Fruit fly (Drosophila melanogaster) whole organism, embryonic: ENCODE results near the gene SecS.
A peak's percentile ranks its signal among the peaks of the same experiment; 100 is the strongest.

ENCODE experiments used
- ATbp ChIP-seq: fragments of 200-800 bp; sonication (Bioruptor generic); optimal IDR thresholded peaks from 2 replicates; lab custom pipeline; 2017; ENCODE audit warnings: missing biosample characterization, mild to moderate bottlenecking, missing genetic modification characterization, missing genetic modification reagents
- CG10431 ChIP-seq: fragments of 200-800 bp; sonication (Bioruptor generic); optimal IDR thresholded peaks from 3 replicates; lab custom pipeline; 2018; ENCODE audit warnings: missing biosample characterization, mild to moderate bottlenecking, missing genetic modification characterization
- CG11398 ChIP-seq: fragments of 200-800 bp; sonication (Bioruptor generic); optimal IDR thresholded peaks from 2 replicates; lab custom pipeline; 2016; ENCODE audit warnings: missing biosample characterization, missing genetic modification characterization
- CG11695 ChIP-seq: fragments of 200-800 bp; sonication (Bioruptor generic); IDR thresholded peaks from 3 replicates; pipeline ENCODE4 v1.3.6; 2022; ENCODE audit warnings: missing biosample characterization, missing genetic modification characterization
- CG12659 ChIP-seq: fragments of 200-800 bp; sonication (Bioruptor generic); optimal IDR thresholded peaks from 3 replicates; lab custom pipeline; 2017; ENCODE audit warnings: mild to moderate bottlenecking, missing biosample characterization, missing genetic modification reagents, missing genetic modification characterization
- CG12942 ChIP-seq: fragments of 200-800 bp; sonication (Bioruptor generic); optimal IDR thresholded peaks from 3 replicates; lab custom pipeline; 2016; ENCODE audit warnings: missing biosample characterization, missing genetic modification characterization
- CG14050 ChIP-seq: fragments of 200-800 bp; sonication (Bioruptor generic); IDR thresholded peaks from 3 replicates; pipeline ENCODE4 v1.3.6; 2022; ENCODE audit warnings: missing biosample characterization, missing genetic modification characterization
- CG14965 ChIP-seq: fragments of 200-800 bp; sonication (Bioruptor generic); optimal IDR thresholded peaks from 2 replicates; lab custom pipeline; 2016; ENCODE audit warnings: missing biosample characterization, missing genetic modification characterization, borderline replicate concordance
- CG15073 ChIP-seq: fragments of 200-800 bp; sonication (Bioruptor generic); optimal IDR thresholded peaks from 2 replicates; lab custom pipeline; 2016; ENCODE audit warnings: missing biosample characterization, missing genetic modification characterization
- CG15479 ChIP-seq: fragments of 200-800 bp; sonication (Bioruptor generic); optimal IDR thresholded peaks from 3 replicates; lab custom pipeline; 2019; ENCODE audit warnings: missing biosample characterization, mild to moderate bottlenecking, missing genetic modification characterization, moderate library complexity
- CG1603 ChIP-seq: fragments of 200-800 bp; sonication (Bioruptor generic); optimal IDR thresholded peaks from 2 replicates; lab custom pipeline; 2019; ENCODE audit warnings: missing biosample characterization, mild to moderate bottlenecking, missing genetic modification characterization, moderate library complexity
- CG1647 ChIP-seq: fragments of 200-800 bp; sonication (Bioruptor generic); optimal IDR thresholded peaks from 3 replicates; lab custom pipeline; 2016; ENCODE audit warnings: missing biosample characterization, missing genetic modification characterization
- CG16813 ChIP-seq: fragments of 200-800 bp; sonication (Bioruptor generic); IDR thresholded peaks from 3 replicates; pipeline ENCODE4 v1.3.6; 2022; ENCODE audit warnings: missing biosample characterization, missing genetic modification characterization; ENCODE audit not compliant: partially characterized antibody
- CG17361 ChIP-seq: fragments of 200-800 bp; sonication (Bioruptor generic); IDR thresholded peaks from 3 replicates; pipeline ENCODE4 v1.3.6; 2022; ENCODE audit warnings: missing biosample characterization, missing genetic modification characterization
- CG18619 ChIP-seq: fragments of 200-800 bp; sonication (Bioruptor generic); optimal IDR thresholded peaks from 3 replicates; lab custom pipeline; 2017; ENCODE audit warnings: missing biosample characterization, mild to moderate bottlenecking, missing genetic modification characterization
- CG2712 ChIP-seq: fragments of 200-800 bp; optimal IDR thresholded peaks from 3 replicates; lab custom pipeline; 2019; ENCODE audit warnings: missing biosample characterization, mild to moderate bottlenecking, missing genetic modification characterization, moderate library complexity
- CG31224 ChIP-seq: fragments of 200-800 bp; sonication (Bioruptor generic); IDR thresholded peaks from 2 replicates; pipeline ENCODE4 v1.3.6; 2022; ENCODE audit warnings: missing biosample characterization, missing genetic modification characterization
- CG3726 ChIP-seq: fragments of 200-800 bp; sonication (Bioruptor generic); IDR thresholded peaks from 3 replicates; pipeline ENCODE4, ENCODE4 v1.3.6; 2022; ENCODE audit warnings: missing biosample characterization, missing genetic modification characterization
- CG3995 ChIP-seq: fragments of 200-800 bp; sonication (Bioruptor generic); optimal IDR thresholded peaks from 3 replicates; lab custom pipeline; 2016; ENCODE audit warnings: missing biosample characterization, missing genetic modification characterization
- CG6689 ChIP-seq: fragments of 200-800 bp; sonication (Bioruptor generic); IDR thresholded peaks from 2 replicates; pipeline ENCODE4 v1.3.6; 2022; ENCODE audit warnings: missing biosample characterization, missing genetic modification characterization
- CG7839 ChIP-seq: fragments of 200-800 bp; sonication (Bioruptor generic); optimal IDR thresholded peaks from 3 replicates; lab custom pipeline; 2018; ENCODE audit warnings: missing biosample characterization, mild to moderate bottlenecking, missing genetic modification characterization, moderate library complexity
- CG8924 ChIP-seq: fragments of 200-800 bp; optimal IDR thresholded peaks from 3 replicates; lab custom pipeline; 2019; ENCODE audit warnings: missing biosample characterization, mild to moderate bottlenecking, missing genetic modification characterization, moderate library complexity
- CG9609 ChIP-seq: fragments of 200-800 bp; sonication (Bioruptor generic); optimal IDR thresholded peaks from 3 replicates; lab custom pipeline; 2016; ENCODE audit warnings: missing biosample characterization, missing genetic modification characterization
- E2f2 ChIP-seq: fragments of 200-800 bp; sonication (Bioruptor generic); IDR thresholded peaks from 2 replicates; pipeline ENCODE4 v1.3.6; 2022; ENCODE audit warnings: missing biosample characterization, missing genetic modification characterization
- Elba2 ChIP-seq: fragments of 200-800 bp; sonication (Bioruptor generic); optimal IDR thresholded peaks from 3 replicates; lab custom pipeline; 2016; ENCODE audit warnings: missing biosample characterization, missing genetic modification characterization
- Ets97D ChIP-seq: fragments of 200-800 bp; sonication (Bioruptor generic); optimal IDR thresholded peaks from 3 replicates; lab custom pipeline; 2016; ENCODE audit warnings: missing biosample characterization, missing genetic modification characterization
- Fer2 ChIP-seq: fragments of 200-800 bp; sonication (Bioruptor generic); optimal IDR thresholded peaks from 2 replicates; lab custom pipeline; 2018; ENCODE audit warnings: missing biosample characterization, mild to moderate bottlenecking, missing genetic modification characterization, moderate library complexity
- Fer3 ChIP-seq: fragments of 200-800 bp; sonication (Bioruptor generic); optimal IDR thresholded peaks from 2 replicates; lab custom pipeline; 2018; ENCODE audit warnings: missing biosample characterization, mild to moderate bottlenecking, missing genetic modification characterization, moderate library complexity
- HLH54F ChIP-seq: fragments of 200-800 bp; sonication (Bioruptor generic); optimal IDR thresholded peaks from 3 replicates; lab custom pipeline; 2016; ENCODE audit warnings: missing biosample characterization, missing genetic modification characterization
- Hand ChIP-seq: fragments of 200-800 bp; sonication (Bioruptor generic); optimal IDR thresholded peaks from 2 replicates; lab custom pipeline; 2017; ENCODE audit warnings: mild to moderate bottlenecking, missing biosample characterization, missing genetic modification reagents, missing genetic modification characterization
- Hsf ChIP-seq: fragments of 200-800 bp; sonication (Bioruptor generic); optimal IDR thresholded peaks from 3 replicates; lab custom pipeline; 2016; ENCODE audit warnings: missing biosample characterization, missing genetic modification characterization
- Oli ChIP-seq: fragments of 200-800 bp; sonication (Bioruptor generic); optimal IDR thresholded peaks from 2 replicates; lab custom pipeline; 2018; ENCODE audit warnings: missing biosample characterization, mild to moderate bottlenecking, missing genetic modification characterization, moderate library complexity
- Taf1 ChIP-seq: fragments of 200-800 bp; sonication (Bioruptor generic); IDR thresholded peaks from 2 replicates; pipeline ENCODE4 v1.3.6; 2022; ENCODE audit warnings: missing biosample characterization, missing genetic modification characterization
- ap ChIP-seq: fragments of 200-800 bp; sonication (Bioruptor generic); IDR thresholded peaks from 2 replicates; pipeline ENCODE4 v1.3.6; 2022; ENCODE audit warnings: missing biosample characterization, missing genetic modification characterization
- cwo ChIP-seq: fragments of 200-800 bp; sonication (Bioruptor generic); optimal IDR thresholded peaks from 3 replicates; lab custom pipeline; 2017; ENCODE audit warnings: missing biosample characterization, missing genetic modification characterization, mild to moderate bottlenecking, moderate library complexity, missing genetic modification reagents
- dmrt99B ChIP-seq: fragments of 200-800 bp; sonication (Bioruptor generic); optimal IDR thresholded peaks from 2 replicates; lab custom pipeline; 2018; ENCODE audit warnings: missing biosample characterization, mild to moderate bottlenecking, missing genetic modification characterization, moderate library complexity
- dpn ChIP-seq, 2 experiments: fragments of 200-800 bp; sonication (Bioruptor generic); optimal IDR thresholded peaks; 3 replicates each; lab custom pipeline; 2016; ENCODE audit warnings: missing biosample characterization in 2 of 2, missing genetic modification characterization in 2 of 2
- ems ChIP-seq: fragments of 200-800 bp; sonication (Bioruptor generic); optimal IDR thresholded peaks from 3 replicates; lab custom pipeline; 2016; ENCODE audit warnings: missing biosample characterization, missing genetic modification characterization
- esg ChIP-seq: fragments of 200-800 bp; sonication (Bioruptor generic); conservative IDR thresholded peaks from 2 replicates; pipeline ENCODE4 v1.3.6; 2022; ENCODE audit warnings: missing biosample characterization, missing genetic modification characterization
- gce ChIP-seq: fragments of 200-800 bp; sonication (Bioruptor generic); IDR thresholded peaks from 3 replicates; pipeline ENCODE4 v1.3.6; 2022; ENCODE audit warnings: missing biosample characterization, missing genetic modification characterization
- jigr1 ChIP-seq: fragments of 200-800 bp; sonication (Bioruptor generic); IDR thresholded peaks from 3 replicates; pipeline ENCODE4 v1.3.6; 2022; ENCODE audit warnings: missing biosample characterization, missing genetic modification characterization
- lmd ChIP-seq: fragments of 200-800 bp; sonication (Bioruptor generic); IDR thresholded peaks from 2 replicates; pipeline ENCODE4 v1.3.6; 2022; ENCODE audit warnings: missing biosample characterization, missing genetic modification characterization
- ranshi ChIP-seq: fragments of 200-800 bp; sonication (Bioruptor generic); IDR thresholded peaks from 2 replicates; pipeline ENCODE4 v1.3.6; 2022; ENCODE audit warnings: missing biosample characterization, missing genetic modification characterization
- seq ChIP-seq: fragments of 200-800 bp; sonication (Bioruptor generic); IDR thresholded peaks from 2 replicates; pipeline ENCODE4 v1.3.6; 2022; ENCODE audit warnings: missing biosample characterization, missing genetic modification characterization
- sr ChIP-seq: fragments of 200-800 bp; sonication (Bioruptor generic); IDR thresholded peaks from 3 replicates; pipeline ENCODE4 v1.3.6; 2022; ENCODE audit warnings: missing biosample characterization, missing genetic modification characterization
- stwl ChIP-seq: fragments of 200-800 bp; sonication (Bioruptor generic); optimal IDR thresholded peaks from 3 replicates; lab custom pipeline; 2018; ENCODE audit warnings: missing biosample characterization, mild to moderate bottlenecking, missing genetic modification characterization, moderate library complexity
- tap ChIP-seq: fragments of 200-800 bp; optimal IDR thresholded peaks from 3 replicates; lab custom pipeline; 2019; ENCODE audit warnings: missing biosample characterization, mild to moderate bottlenecking, missing genetic modification characterization, moderate library complexity
- tio ChIP-seq: fragments of 200-800 bp; sonication (Bioruptor generic); optimal IDR thresholded peaks from 2 replicates; lab custom pipeline; 2017; ENCODE audit warnings: missing biosample characterization, missing genetic modification characterization, inconsistent platforms
- vfl ChIP-seq: fragments of 200-800 bp; sonication (Bioruptor generic); optimal IDR thresholded peaks from 2 replicates; lab custom pipeline; 2016; ENCODE audit warnings: missing biosample characterization, missing genetic modification characterization
- zfh2 ChIP-seq: fragments of 200-800 bp; sonication (Bioruptor generic); optimal IDR thresholded peaks from 2 replicates; lab custom pipeline; 2016; ENCODE audit warnings: missing biosample characterization, missing genetic modification characterization

The SecS gene

dm6 chr3R:5624115-5624878, 23.1 kb downstream of the SecS start, which contains the start of the genes Dph4, Spec2 and RpL13A (continued):
- no peak for TF ChIP-seq lmd
- peak; percentile 92 for TF ChIP-seq Fer3 (tag; lab: Kevin White, UChicago)
- peak; percentile 82 for TF ChIP-seq CG1647 (GFP tag; lab: Kevin White, UChicago)
- no peak for TF ChIP-seq Taf1
- TF ChIP-seq CG2712 (tag; lab: Kevin White, UChicago), result peak; percentile 90
- no peak for TF ChIP-seq esg (GFP tag; lab: Robert Waterston, UW)
- TF ChIP-seq zfh2 (GFP tag; lab: Kevin White, UChicago), result peak; percentile 77
- TF ChIP-seq ap (GFP tag; lab: Robert Waterston, UW), result no peak
- TF ChIP-seq stwl (tag; lab: Kevin White, UChicago), result peak; percentile 75
- TF ChIP-seq seq (GFP tag; lab: Robert Waterston, UW), result no peak
- no peak for TF ChIP-seq Elba2 (GFP tag; lab: Kevin White, UChicago)
- TF ChIP-seq CG7839 (tag; lab: Kevin White, UChicago), result peak; percentile 85
- TF ChIP-seq CG14965 (GFP tag; lab: Kevin White, UChicago), result peak; percentile 83
- no peak for TF ChIP-seq tio (GFP tag; lab: Kevin White, UChicago)
- TF ChIP-seq CG16813 (GFP tag; lab: Robert Waterston, UW), result no peak
- peak; percentile 87 for TF ChIP-seq Hsf (GFP tag; lab: Kevin White, UChicago)
- peak; percentile 64 for TF ChIP-seq Oli (tag; lab: Kevin White, UChicago)
- no peak for TF ChIP-seq CG6689 (GFP tag; lab: Robert Waterston, UW)
- TF ChIP-seq CG15073 (GFP tag; lab: Kevin White, UChicago), result no peak
- peak; percentile 89 for TF ChIP-seq Fer2
- peak; percentile 87 for TF ChIP-seq Hand (GFP tag; lab: Kevin White, UChicago)
- no peak for TF ChIP-seq E2f2
- TF ChIP-seq cwo, result peak; percentile 5
- TF ChIP-seq CG14050 (GFP tag; lab: Robert Waterston, UW), result no peak
- TF ChIP-seq CG8924 (tag; lab: Kevin White, UChicago), result peak; percentile 87
- no peak for TF ChIP-seq sr
- TF ChIP-seq CG3726 (GFP tag; lab: Robert Waterston, UW), result no peak
- peak; percentile 96 for TF ChIP-seq CG1603 (tag; lab: Kevin White, UChicago)
- TF ChIP-seq CG12942 (GFP tag; lab: Kevin White, UChicago), result peak; percentile 80
- peak; percentile 92 for TF ChIP-seq CG11398 (GFP tag; lab: Kevin White, UChicago)
- TF ChIP-seq CG11695, result no peak
- TF ChIP-seq CG10431 (GFP tag; lab: Kevin White, UChicago), result peak; percentile 92
- peak; percentile 96 for TF ChIP-seq CG18619 (GFP tag; lab: Kevin White, UChicago)
- peak; percentile 98 for TF ChIP-seq CG12659 (GFP tag; lab: Kevin White, UChicago)
- peak; percentile 82 for TF ChIP-seq CG15479 (GFP tag; lab: Kevin White, UChicago)
- peak; percentile 100 for TF ChIP-seq Ets97D (GFP tag; lab: Kevin White, UChicago)
- TF ChIP-seq CG9609 (GFP tag; lab: Kevin White, UChicago), result peak; percentile 95
- TF ChIP-seq CG17361, result no peak
- TF ChIP-seq tap (tag; lab: Kevin White, UChicago), result peak; percentile 69
- peak; percentile 89 for TF ChIP-seq vfl (GFP tag; lab: Kevin White, UChicago)
- TF ChIP-seq dmrt99B, result no peak
- TF ChIP-seq gce, result no peak
- no peak for TF ChIP-seq CG31224
- TF ChIP-seq ranshi (GFP tag; lab: Robert Waterston, UW), result no peak
- peak; percentile 88 for TF ChIP-seq ems (GFP tag; lab: Kevin White, UChicago)
- peak; percentile 84 for TF ChIP-seq HLH54F (GFP tag; lab: Kevin White, UChicago)
- peak; percentile 93 for TF ChIP-seq ATbp
- peak; percentile 83 for TF ChIP-seq CG3995 (GFP tag; lab: Kevin White, UChicago)
- no peak for TF ChIP-seq jigr1 (GFP tag; lab: Robert Waterston, UW)
- peak; percentile 81 to 93 for TF ChIP-seq dpn (GFP tag; optimal IDR thresholded peaks at IDR 0.05; lab: Kevin White, UChicago)
